Fruit fly (Drosophila melanogaster) whole organism, wandering third instar larva: ENCODE data around the gene CG10431.

ENCODE experiments used
- CG32264 ChIP-seq: fragments of 200-800 bp; sonication (Bioruptor generic); optimal IDR thresholded peaks from 2 replicates; lab custom pipeline; 2016; ENCODE audit warnings: missing biosample characterization, missing genetic modification characterization
- Dfd ChIP-seq: fragments of >200 bp; optimal IDR thresholded peaks from 2 replicates; lab custom pipeline; 2017; ENCODE audit warnings: missing biosample characterization, missing genetic modification characterization
- Dif ChIP-seq: fragments of 200-275, 200-300 bp; sonication (Bioruptor generic); optimal IDR thresholded peaks from 2 replicates; lab custom pipeline; 2018; ENCODE audit warnings: missing biosample characterization, missing genetic modification characterization; ENCODE audit not compliant: partially characterized antibody
- Hr78 ChIP-seq: fragments of >200 bp; optimal IDR thresholded peaks from 2 replicates; lab custom pipeline; 2017; ENCODE audit warnings: missing biosample characterization, missing genetic modification characterization
- Mio ChIP-seq: sonication (Bioruptor generic); optimal IDR thresholded peaks from 2 replicates; lab custom pipeline; 2016; ENCODE audit warnings: missing biosample characterization, missing genetic modification characterization
- Myc ChIP-seq: fragments of >200 bp; optimal IDR thresholded peaks from 2 replicates; lab custom pipeline; 2017
- br ChIP-seq: fragments of 200-800 bp; sonication (Bioruptor generic); optimal IDR thresholded peaks from 2 replicates; lab custom pipeline; 2016; ENCODE audit warnings: missing biosample characterization, missing genetic modification characterization
- dl ChIP-seq, 2 experiments: fragments of 175-275, 200-275 bp in 1 of 2; fragments of 200-275 bp in 1 of 2; sonication (Bioruptor generic); optimal IDR thresholded peaks; lab custom pipeline; 2018; ENCODE audit warnings: mild to moderate bottlenecking in 2 of 2, missing biosample characterization in 2 of 2, missing genetic modification characterization in 2 of 2, moderate library complexity in 2 of 2; ENCODE audit not compliant: partially characterized antibody in 2 of 2, insufficient read depth in 1 of 2
- dmrt93B ChIP-seq: fragments of 200-800 bp; sonication (Bioruptor generic); optimal IDR thresholded peaks from 2 replicates; lab custom pipeline; 2018; ENCODE audit warnings: missing biosample characterization, mild to moderate bottlenecking, missing genetic modification characterization
- foxo ChIP-seq, 2 experiments: fragments of 200-800 bp; sonication (Bioruptor generic); optimal IDR thresholded peaks; 2 replicates in 1 of 2; 3 replicates in 1 of 2; lab custom pipeline; 2016 to 2017; ENCODE audit warnings: missing biosample characterization in 2 of 2, missing genetic modification characterization in 2 of 2
- fru ChIP-seq: fragments of 200-800 bp; sonication (Bioruptor generic); optimal IDR thresholded peaks from 3 replicates; lab custom pipeline; 2016; ENCODE audit warnings: missing biosample characterization, mild to moderate bottlenecking, missing genetic modification characterization
- h ChIP-seq: fragments of 200-800 bp; sonication (Bioruptor generic); optimal IDR thresholded peaks from 3 replicates; lab custom pipeline; 2016; ENCODE audit warnings: missing biosample characterization, mild to moderate bottlenecking, missing genetic modification characterization
- pan ChIP-seq: fragments of >200 bp; optimal IDR thresholded peaks from 2 replicates; lab custom pipeline; 2017
- usp ChIP-seq: fragments of >200 bp; optimal IDR thresholded peaks from 2 replicates; lab custom pipeline; 2017; ENCODE audit warnings: missing biosample characterization, missing genetic modification characterization

DNA sequence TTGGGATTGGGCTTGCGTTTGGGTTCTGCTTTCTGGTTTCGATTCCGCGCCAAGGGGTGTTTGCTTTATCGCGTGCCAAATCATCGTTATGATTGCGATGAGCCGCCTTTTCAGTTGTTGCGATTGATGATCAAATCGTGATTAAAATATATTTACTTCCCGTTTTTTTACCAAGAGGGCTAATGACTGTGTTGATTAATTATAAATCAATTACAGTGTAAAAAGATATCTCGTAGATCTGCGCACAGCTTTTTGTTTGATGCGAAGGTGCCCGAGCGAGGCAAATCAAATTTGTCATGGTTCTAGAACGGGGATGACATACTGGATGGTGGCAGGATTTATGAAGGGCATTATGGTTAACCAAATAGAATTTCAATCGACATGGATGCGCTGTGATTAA, 40.6 kb upstream of the CG10431 start:
- TF ChIP-seq foxo (GFP tag; optimal IDR thresholded peaks at IDR 0.05; lab: Kevin White, UChicago): no peak
- TF ChIP-seq pan (lab: Kevin White, UChicago): no peak
- TF ChIP-seq h (GFP tag; lab: Kevin White, UChicago): no peak
- TF ChIP-seq CG32264 (GFP tag; lab: Kevin White, UChicago): no peak
- TF ChIP-seq usp (GFP tag; lab: Kevin White, UChicago): no peak
- no peak for TF ChIP-seq Myc (lab: Kevin White, UChicago)
- TF ChIP-seq Hr78 (GFP tag; lab: Kevin White, UChicago): no peak
- TF ChIP-seq Dif (GFP tag; lab: Kevin White, UChicago): no peak
- no peak for TF ChIP-seq fru (GFP tag; lab: Kevin White, UChicago)
- TF ChIP-seq Mio: no peak
- no peak for TF ChIP-seq dmrt93B (GFP tag; lab: Kevin White, UChicago)
- TF ChIP-seq br (GFP tag; lab: Kevin White, UChicago): no peak
- no peak for TF ChIP-seq Dfd (GFP tag; lab: Kevin White, UChicago)
- TF ChIP-seq dl (GFP tag; optimal IDR thresholded peaks at IDR 0.05; lab: Kevin White, UChicago; ENCODE audit: insufficient read depth in 1 of 2, partially characterized antibody in 2 of 2): no peak
